Worm (Caenorhabditis elegans): Measurements from ENCODE around the gene ttr-33.

DNA sequence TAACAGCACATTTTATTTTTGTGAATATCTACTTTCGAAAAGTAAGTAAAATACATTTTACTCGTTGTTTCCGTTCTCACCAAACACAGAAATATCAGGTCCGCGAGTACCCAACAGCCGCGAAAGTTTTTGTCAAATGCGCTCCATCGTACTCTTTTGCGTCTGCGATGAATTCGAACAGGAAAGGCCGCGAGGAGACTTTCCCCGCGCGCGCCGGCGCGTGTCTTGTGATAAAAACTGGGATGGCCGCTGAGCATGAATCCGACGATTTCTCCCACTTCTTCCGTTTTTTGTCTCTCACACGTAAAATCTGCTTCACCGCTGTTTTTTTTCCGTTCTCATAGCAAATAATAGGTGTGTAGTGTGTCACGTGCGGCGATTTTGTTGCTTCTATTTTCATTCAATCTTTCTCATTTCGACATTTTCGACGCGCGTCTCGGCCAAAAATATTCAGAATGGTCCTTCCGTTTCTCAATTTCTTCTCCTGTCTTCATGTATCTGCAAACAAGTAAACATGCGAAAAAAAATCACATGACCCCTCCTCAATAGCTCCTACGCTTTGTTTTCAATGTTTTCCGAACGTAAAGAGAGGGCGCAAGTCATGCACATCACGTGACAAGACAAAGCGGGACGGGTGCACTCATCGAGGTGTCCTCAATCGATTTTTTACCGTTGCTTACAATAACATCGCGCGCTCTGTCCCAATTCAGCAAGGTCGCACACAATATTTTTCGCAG is 33.5 kb downstream of the ttr-33 start, which contains the start of gene uvs-1:
- TF ChIP-seq ceh-14 (tag; optimal IDR thresholded peaks at IDR 0.05) (no peak), nhr-232 (tag; optimal IDR thresholded peaks at IDR 0.05) (no peak), nhr-11 (tag; optimal IDR thresholded peaks at IDR 0.05) (no peak), unc-55 (GFP tag; optimal IDR thresholded peaks at IDR 0.05) (no peak), tbx-7 (tag; optimal IDR thresholded peaks at IDR 0.05) (no peak), sox-2 (GFP tag; IDR thresholded peaks at IDR 0.05) (no peak), pha-4 (tag; optimal IDR thresholded peaks at IDR 0.05) (no peak), F13H6.1 (tag; optimal IDR thresholded peaks at IDR 0.05) (no peak), ztf-16 (tag; optimal IDR thresholded peaks at IDR 0.05) (no peak), ceh-6 (GFP tag; optimal IDR thresholded peaks at IDR 0.05) (no peak), ama-1 (optimal IDR thresholded peaks at IDR 0.05) (no peak)

All from whole organism, late embryonic.